Worm (Caenorhabditis elegans) whole organism, L2 larva: Measurements from ENCODE around the gene F07A11.4.

Experiments used
- C34F6.9 ChIP-seq: fragments of 150-350 bp; optimal IDR thresholded peaks from 2 replicates; lab custom pipeline; 2014; ENCODE audit warnings: missing biosample characterization, missing genetic modification characterization
- F13H6.1 ChIP-seq: sonication (generic microtip); optimal IDR thresholded peaks from 2 replicates; lab custom pipeline; 2016; ENCODE audit warnings: missing genetic modification characterization, missing compliant biosample characterization
- R02D3.7 ChIP-seq: fragments of 150-350 bp; optimal IDR thresholded peaks from 2 replicates; lab custom pipeline; 2014; ENCODE audit warnings: missing biosample characterization, missing genetic modification characterization
- Y55F3AM.14 ChIP-seq: fragments of 200-800 bp; sonication (Bioruptor generic); optimal IDR thresholded peaks from 2 replicates; lab custom pipeline; 2018; ENCODE audit warnings: mild to moderate bottlenecking, missing genetic modification characterization, missing compliant biosample characterization
- ama-1 ChIP-seq: fragments of 150-350 bp; optimal IDR thresholded peaks from 2 replicates; lab custom pipeline; 2018; ENCODE audit warnings: inconsistent platforms
- blmp-1 ChIP-seq: sonication (generic microtip); optimal IDR thresholded peaks from 2 replicates; lab custom pipeline; 2017; ENCODE audit warnings: missing genetic modification characterization, mild to moderate bottlenecking, missing compliant biosample characterization, antibody characterized with exemption, moderate library complexity; ENCODE audit not compliant: insufficient read depth
- ceh-16 ChIP-seq: fragments of 150-350 bp; optimal IDR thresholded peaks from 2 replicates; lab custom pipeline; 2014; ENCODE audit warnings: missing biosample characterization, missing genetic modification characterization
- ceh-82 ChIP-seq: fragments of 150-350 bp; optimal IDR thresholded peaks from 2 replicates; lab custom pipeline; 2014; ENCODE audit warnings: missing biosample characterization, missing genetic modification characterization
- egl-27 ChIP-seq: sonication (generic microtip); optimal IDR thresholded peaks from 3 replicates; lab custom pipeline; 2017; ENCODE audit warnings: missing biosample characterization, missing genetic modification reagents, missing genetic modification characterization
- elt-3 ChIP-seq: sonication (generic microtip); optimal IDR thresholded peaks from 2 replicates; lab custom pipeline; 2017; ENCODE audit warnings: missing biosample characterization, missing genetic modification characterization
- fos-1 ChIP-seq: fragments of 150-350 bp; optimal IDR thresholded peaks from 2 replicates; lab custom pipeline; 2014; ENCODE audit warnings: missing biosample characterization, missing genetic modification characterization
- gmeb-1 ChIP-seq: fragments of 150-350 bp; optimal IDR thresholded peaks from 2 replicates; lab custom pipeline; 2014; ENCODE audit warnings: missing biosample characterization, missing genetic modification characterization
- lin-11 ChIP-seq: fragments of 150-350 bp; sonication (generic microtip); optimal IDR thresholded peaks from 2 replicates; lab custom pipeline; 2014; ENCODE audit warnings: missing biosample characterization, missing genetic modification characterization, inconsistent platforms, mixed read lengths
- mab-5 ChIP-seq: fragments of 150-350 bp; optimal IDR thresholded peaks from 2 replicates; lab custom pipeline; 2014; ENCODE audit warnings: missing biosample characterization, missing genetic modification characterization
- mdl-1 ChIP-seq, 2 experiments: fragments of 150-350 bp in 1 of 2; sonication (generic microtip) in 1 of 2; optimal IDR thresholded peaks; 2 replicates each; lab custom pipeline; 2017; ENCODE audit warnings: missing biosample characterization in 2 of 2, missing genetic modification characterization in 2 of 2
- nhr-10 ChIP-seq: sonication (generic microtip); optimal IDR thresholded peaks from 2 replicates; lab custom pipeline; 2017; ENCODE audit warnings: missing biosample characterization, missing genetic modification characterization
- nhr-129 ChIP-seq: fragments of 150-350 bp; optimal IDR thresholded peaks from 2 replicates; lab custom pipeline; 2014; ENCODE audit warnings: missing biosample characterization, missing genetic modification characterization
- nhr-21 ChIP-seq: fragments of 150-350 bp; optimal IDR thresholded peaks from 2 replicates; lab custom pipeline; 2014; ENCODE audit warnings: missing biosample characterization, missing genetic modification characterization
- nhr-25 ChIP-seq: fragments of 150-350 bp; sonication (generic microtip); optimal IDR thresholded peaks from 3 replicates; lab custom pipeline; 2014; ENCODE audit warnings: missing biosample characterization, missing genetic modification characterization
- sma-3 ChIP-seq: sonication (generic microtip); optimal IDR thresholded peaks from 2 replicates; lab custom pipeline; 2016; ENCODE audit warnings: missing genetic modification reagents, missing genetic modification characterization, missing compliant biosample characterization
- sma-9 ChIP-seq, 2 experiments: fragments of 150-350 bp in 1 of 2; sonication (generic microtip) in 1 of 2; optimal IDR thresholded peaks; 2 replicates each; lab custom pipeline; 2014 to 2016; ENCODE audit warnings: missing genetic modification characterization in 2 of 2, mild to moderate bottlenecking in 1 of 2, missing biosample characterization in 1 of 2, missing compliant biosample characterization in 1 of 2, missing genetic modification reagents in 1 of 2, moderate library complexity in 1 of 2
- snpc-4 ChIP-seq: fragments of 150-350 bp; optimal IDR thresholded peaks from 2 replicates; lab custom pipeline; 2014; ENCODE audit warnings: missing biosample characterization, missing genetic modification characterization
- unc-55 ChIP-seq: fragments of 150-350 bp; sonication (generic microtip); optimal IDR thresholded peaks from 3 replicates; lab custom pipeline; 2014; ENCODE audit warnings: missing biosample characterization, missing genetic modification reagents, missing genetic modification characterization
- zag-1 ChIP-seq: fragments of 150-350 bp; optimal IDR thresholded peaks from 2 replicates; lab custom pipeline; 2014; ENCODE audit warnings: missing biosample characterization, missing genetic modification characterization
- ztf-1 ChIP-seq: fragments of 200-800 bp; sonication (Bioruptor generic); conservative IDR thresholded peaks from 2 replicates; pipeline ENCODE4 v1.3.6; 2022; ENCODE audit warnings: missing genetic modification characterization, missing compliant biosample characterization
- ztf-11 ChIP-seq: sonication (generic microtip); optimal IDR thresholded peaks from 2 replicates; lab custom pipeline; 2017; ENCODE audit warnings: missing biosample characterization, missing genetic modification characterization
- ztf-4 ChIP-seq: fragments of 150-350 bp; optimal IDR thresholded peaks from 2 replicates; lab custom pipeline; 2014; ENCODE audit warnings: missing biosample characterization, missing genetic modification characterization

The F07A11.4 gene

DNA sequence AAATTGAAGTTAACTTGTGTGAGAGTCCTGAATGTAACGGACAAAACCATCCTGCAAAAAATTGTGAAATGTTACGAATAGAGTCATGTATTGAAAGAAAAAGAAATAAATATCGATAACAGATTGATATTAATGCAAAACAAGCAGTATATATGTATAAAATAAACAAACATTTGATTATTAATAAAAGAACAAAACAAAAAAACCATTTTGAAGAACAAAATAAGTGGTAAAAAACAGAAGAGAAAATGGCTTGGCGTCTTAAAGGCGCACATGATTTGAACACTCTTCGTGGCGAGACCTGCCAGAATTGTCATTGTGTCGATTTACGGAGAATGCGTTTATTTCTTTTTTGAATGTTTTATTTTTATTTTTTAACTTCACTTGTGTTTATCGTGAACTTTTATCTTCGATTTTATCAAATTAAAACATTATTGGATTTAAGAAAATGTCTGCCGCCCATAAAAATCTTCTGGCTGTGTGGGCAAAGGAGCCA, 51.9 kb downstream of the F07A11.4 start, which contains the start of the genes rad-23 and rpn-12 (continued):
- TF ChIP-seq gmeb-1 (peak; percentile 68), nhr-129 (tag; lab: Kevin White, UChicago) (peak; percentile 76), fos-1 (tag; lab: Kevin White, UChicago) (peak; percentile 50), C34F6.9 (tag; lab: Kevin White, UChicago) (peak; percentile 86), ztf-11 (tag; lab: Kevin White, UChicago) (no peak), zag-1 (tag; lab: Kevin White, UChicago) (no peak), egl-27 (tag; lab: Kevin White, UChicago) (no peak), ceh-82 (tag; lab: Kevin White, UChicago) (no peak), nhr-25 (no peak), sma-3 (GFP tag; lab: Kevin White, UChicago) (peak; percentile 39)

- TF ChIP-seq lin-11 (tag; lab: Kevin White, UChicago) = no peak
- TF ChIP-seq sma-9 (GFP tag; optimal IDR thresholded peaks at IDR 0.05; lab: Kevin White, UChicago) = peak; percentile 24
- no peak for TF ChIP-seq sma-9 (tag; optimal IDR thresholded peaks at IDR 0.05; lab: Kevin White, UChicago)
- TF ChIP-seq ceh-82 (tag; lab: Kevin White, UChicago) = no peak
Measured at ce11 chrII:11657079-11657478, 56.3 kb downstream of the F07A11.4 start, which contains the start of gene nep-1. Gene nep-1 (minus strand): TSS chrII:11657179.

DNA sequence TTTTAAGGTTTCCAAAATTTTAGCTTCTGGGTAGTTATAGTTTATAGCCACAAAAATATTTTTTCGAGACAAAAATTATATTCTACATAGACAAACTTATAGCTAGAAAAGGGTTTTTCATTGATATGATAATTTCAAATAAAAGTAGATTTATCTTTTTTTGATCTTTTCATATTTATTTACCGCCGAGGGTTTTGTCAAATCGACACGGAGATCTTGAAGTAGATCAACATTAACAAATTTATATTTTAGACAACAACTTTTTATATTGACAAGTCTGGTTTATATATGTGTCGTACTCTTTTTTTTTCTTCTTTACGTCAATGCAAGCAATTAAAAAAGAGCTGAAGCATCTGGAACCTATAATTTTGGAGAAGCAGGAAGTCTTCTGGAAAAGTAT, 58.0 kb downstream of the F07A11.4 start:
- no peak for TF ChIP-seq mdl-1 (tag; optimal IDR thresholded peaks at IDR 0.05; lab: Kevin White, UChicago)
- no peak for TF ChIP-seq egl-27 (tag; lab: Kevin White, UChicago)
- no peak for TF ChIP-seq R02D3.7 (tag; lab: Kevin White, UChicago)
- TF ChIP-seq nhr-21 (tag; lab: Kevin White, UChicago) = no peak
- no peak for TF ChIP-seq nhr-10
- no peak for TF ChIP-seq Y55F3AM.14
- no peak for TF ChIP-seq unc-55 (GFP tag; lab: Kevin White, UChicago)
- TF ChIP-seq ceh-16 (tag; lab: Kevin White, UChicago) = no peak
- no peak for TF ChIP-seq elt-3 (tag; lab: Kevin White, UChicago)
- no peak for TF ChIP-seq ztf-1 (GFP tag; lab: Robert Waterston, UW)
- no peak for TF ChIP-seq zag-1 (tag; lab: Kevin White, UChicago)
- TF ChIP-seq snpc-4 (tag; lab: Kevin White, UChicago) = no peak
- TF ChIP-seq sma-3 (GFP tag; lab: Kevin White, UChicago) = no peak
- TF ChIP-seq ama-1 (lab: Kevin White, UChicago) = no peak
- TF ChIP-seq mab-5 = no peak
- TF ChIP-seq nhr-129 (tag; lab: Kevin White, UChicago) = no peak
- no peak for TF ChIP-seq F13H6.1 (tag; lab: Kevin White, UChicago)
- TF ChIP-seq blmp-1 = no peak
- no peak for TF ChIP-seq ztf-4 (tag; lab: Kevin White, UChicago)
- TF ChIP-seq, all 48 proteins: peak for 0
